Fruit fly (Drosophila melanogaster) whole organism, larva: ENCODE data around the gene CG34282.

Source experiments
- noc ChIP-seq: fragments of 200-800 bp; sonication (Bioruptor generic); optimal IDR thresholded peaks from 3 replicates; lab custom pipeline; 2019; ENCODE audit warnings: missing biosample characterization, mild to moderate bottlenecking, missing genetic modification characterization, moderate library complexity

CG34282 gene

dm6 chr3R:18739978-18740954 lies 45.2 kb downstream of the CG34282 start:
- peak; percentile 63 for TF ChIP-seq noc

- peak; percentile 99 for TF ChIP-seq noc
These were observed 46.2 kb downstream of the CG34282 start for dm6 chr3R:18741027-18741843.

dm6 chr3R:18741844-18742187 lies 46.8 kb downstream of the CG34282 start:
- TF ChIP-seq noc = no peak

- TF ChIP-seq noc = no peak
These were observed 47.6 kb downstream of the CG34282 start for dm6 chr3R:18742358-18743269.

dm6 chr3R:18743270-18743922 lies 48.3 kb downstream of the CG34282 start, which contains the start of gene Mekk1:
Gene Mekk1, minus strand, starts transcription at chr3R:18743594.
- peak; percentile 62 for TF ChIP-seq noc
